Worm (Caenorhabditis elegans): ENCODE results near the gene fbxa-150.
A peak's percentile ranks its signal among the peaks of the same experiment; 100 is the strongest.

The fbxa-150 gene

DNA sequence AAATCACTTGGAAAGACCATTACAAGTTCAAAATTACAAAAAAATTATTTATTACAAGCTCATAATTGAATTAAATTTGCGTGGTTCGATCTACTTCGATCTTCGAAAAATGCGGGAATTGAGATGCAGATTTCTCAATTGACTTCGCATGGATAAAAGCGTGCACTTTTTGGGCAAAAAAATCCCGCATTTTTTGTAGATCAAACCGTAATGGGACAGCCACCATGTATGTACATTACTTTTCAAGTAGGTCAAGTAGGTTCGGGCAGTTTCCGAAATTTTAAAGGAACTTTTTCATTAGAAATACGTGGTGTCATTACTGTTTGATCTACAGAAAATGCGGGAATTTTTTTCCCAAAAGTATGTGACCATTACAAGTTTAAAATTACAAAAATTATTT, 24.9 kb upstream of the fbxa-150 start (continued):
- peak; percentile 56 for TF ChIP-seq ztf-22 (GFP tag; optimal IDR thresholded peaks at IDR 0.05)
- TF ChIP-seq akir-1 (GFP tag; optimal IDR thresholded peaks at IDR 0.05) = no peak
- TF ChIP-seq Y56A3A.18 (GFP tag; IDR thresholded peaks at IDR 0.05) = peak; percentile 66
- TF ChIP-seq T26A5.8 (tag; optimal IDR thresholded peaks at IDR 0.05) = no peak
- no peak for TF ChIP-seq snpc-1.3 (tag; optimal IDR thresholded peaks at IDR 0.05; ENCODE audit: insufficient read depth)
- no peak for TF ChIP-seq him-1 (tag; optimal IDR thresholded peaks at IDR 0.05)
- peak; percentile 54; the same call in 1 of the 2 replicates for TF ChIP-seq dox-1 (GFP tag; IDR thresholded peaks at IDR 0.05)
- peak; percentile 75 for TF ChIP-seq pbrm-1 (GFP tag; IDR thresholded peaks at IDR 0.05)
- 0 out of 2 replicates have a peak, but pooled peaks have one; percentile 31 for TF ChIP-seq let-526 (GFP tag; IDR thresholded peaks at IDR 0.05)
- TF ChIP-seq nfyb-1 (GFP tag; IDR thresholded peaks at IDR 0.05) = 0 out of 2 replicates have a peak, but pooled peaks have one; percentile 27
- TF ChIP-seq snpc-4 (GFP tag; optimal IDR thresholded peaks at IDR 0.05) = no peak
- peak in 1 of 4 experiments; percentile 23 for TF ChIP-seq snpc-4 (tag; optimal IDR thresholded peaks at IDR 0.05)
- TF ChIP-seq mcd-1 (GFP tag; IDR thresholded peaks at IDR 0.05) = no peak
- no peak for TF ChIP-seq ama-1 (optimal IDR thresholded peaks at IDR 0.05)
- TF ChIP-seq ama-1 (GFP tag; optimal IDR thresholded peaks at IDR 0.05) = no peak
- TF ChIP-seq hmg-1.2 (GFP tag; IDR thresholded peaks at IDR 0.05) = no peak; the same call in 1 of the 2 replicates
- TF ChIP-seq F33H1.4 (GFP tag; IDR thresholded peaks at IDR 0.05) = 0 out of 2 replicates have a peak, but pooled peaks have one; percentile 14
- TF ChIP-seq Y53G8AR.9 (GFP tag; conservative IDR thresholded peaks at IDR 0.05) = 0 out of 2 replicates have a peak, but pooled peaks have one; percentile 65
- peak; percentile 74 for TF ChIP-seq nhr-90 (tag; optimal IDR thresholded peaks at IDR 0.05)
- TF ChIP-seq bed-2 (GFP tag; IDR thresholded peaks at IDR 0.05) = no peak
- no peak for TF ChIP-seq C06A6.2 (GFP tag; conservative IDR thresholded peaks at IDR 0.05)
- TF ChIP-seq ccch-3 (GFP tag; optimal IDR thresholded peaks at IDR 0.05) = no peak
- no peak for TF ChIP-seq cebp-1 (GFP tag; IDR thresholded peaks at IDR 0.05)
- peak; percentile 61 for TF ChIP-seq cebp-1 (tag; optimal IDR thresholded peaks at IDR 0.05)
- peak; percentile 16 for TF ChIP-seq gei-17 (GFP tag; optimal IDR thresholded peaks at IDR 0.05)
- TF ChIP-seq ceh-91 (GFP tag; IDR thresholded peaks at IDR 0.05) = peak; percentile 42; the same call in 1 of the 2 replicates
- no peak for TF ChIP-seq F22D6.2 (tag; optimal IDR thresholded peaks at IDR 0.05)
- no peak for TF ChIP-seq nhr-120 (GFP tag; IDR thresholded peaks at IDR 0.05)
- no peak for TF ChIP-seq tbx-9 (tag; optimal IDR thresholded peaks at IDR 0.05; ENCODE audit: borderline replicate concordance)
- TF ChIP-seq madf-10 (tag; optimal IDR thresholded peaks at IDR 0.05) = peak; percentile 49
- no peak for TF ChIP-seq F39B2.1 (GFP tag; IDR thresholded peaks at IDR 0.05)
- no peak for TF ChIP-seq ztf-26 (tag; optimal IDR thresholded peaks at IDR 0.05)
- TF ChIP-seq sptf-2 (GFP tag; optimal IDR thresholded peaks at IDR 0.05) = no peak
- no peak for TF ChIP-seq hrde-1 (tag; optimal IDR thresholded peaks at IDR 0.05; ENCODE audit: borderline replicate concordance)
- no peak for TF ChIP-seq somi-1 (GFP tag; optimal IDR thresholded peaks at IDR 0.05)
- no peak for TF ChIP-seq attf-5 (GFP tag; optimal IDR thresholded peaks at IDR 0.05)
- TF ChIP-seq madf-3 (GFP tag; IDR thresholded peaks at IDR 0.05) = 0 out of 2 replicates have a peak, but pooled peaks have one; percentile 51
- peak; percentile 42; the same call in 1 of the 2 replicates for TF ChIP-seq cebp-2 (GFP tag; IDR thresholded peaks at IDR 0.05)
- peak; percentile 67 for TF ChIP-seq madf-6 (GFP tag; IDR thresholded peaks at IDR 0.05)
- TF ChIP-seq lin-35 (GFP tag; optimal IDR thresholded peaks at IDR 0.05) = no peak
- TF ChIP-seq hmg-20 (GFP tag; IDR thresholded peaks at IDR 0.05) = 0 out of 2 replicates have a peak, but pooled peaks have one; percentile 9
- TF ChIP-seq nhr-27 (tag; optimal IDR thresholded peaks at IDR 0.05) = peak; percentile 12
- no peak for TF ChIP-seq nfya-2 (GFP tag; IDR thresholded peaks at IDR 0.05)
